Worm (Caenorhabditis elegans) whole organism, early embryonic: ENCODE measurements around the gene H23N18.6.

Source experiments
- F13C5.2 ChIP-seq: sonication (generic microtip); optimal IDR thresholded peaks from 2 replicates; lab custom pipeline; 2017; ENCODE audit warnings: mild to moderate bottlenecking, missing genetic modification characterization, inconsistent platforms, missing compliant biosample characterization
- ama-1 ChIP-seq: fragments of 150-350 bp; optimal IDR thresholded peaks from 2 replicates; lab custom pipeline; 2014
- ceh-36 ChIP-seq: sonication (generic microtip); optimal IDR thresholded peaks from 2 replicates; lab custom pipeline; 2016; ENCODE audit warnings: missing genetic modification characterization, inconsistent platforms, missing compliant biosample characterization
- ets-7 ChIP-seq: sonication (generic microtip); optimal IDR thresholded peaks from 2 replicates; lab custom pipeline; 2016; ENCODE audit warnings: missing genotype, missing genetic modification characterization, missing compliant biosample characterization
- flt-1 ChIP-seq: fragments of 200-800 bp; sonication (Bioruptor generic); IDR thresholded peaks from 2 replicates; pipeline ENCODE4 v1.3.6; 2022; ENCODE audit warnings: missing genetic modification characterization, missing compliant biosample characterization
- hmbx-1 ChIP-seq: sonication (generic microtip); optimal IDR thresholded peaks from 2 replicates; lab custom pipeline; 2016; ENCODE audit warnings: mild to moderate bottlenecking, missing genetic modification characterization, missing compliant biosample characterization
- hmg-4 ChIP-seq: fragments of 200-800 bp; sonication (Bioruptor generic); optimal IDR thresholded peaks from 2 replicates; lab custom pipeline; 2018; ENCODE audit warnings: mild to moderate bottlenecking, missing genetic modification characterization, missing compliant biosample characterization
- hnd-1 ChIP-seq: sonication (generic microtip); optimal IDR thresholded peaks from 2 replicates; lab custom pipeline; 2016; ENCODE audit warnings: missing genetic modification characterization, missing compliant biosample characterization
- pes-1 ChIP-seq: fragments of 200-800 bp; sonication (Bioruptor generic); IDR thresholded peaks from 2 replicates; pipeline ENCODE4 v1.3.6; 2022; ENCODE audit warnings: missing genetic modification reagents, missing genetic modification characterization, missing compliant biosample characterization
- scrt-1 ChIP-seq: fragments of 200-800 bp; sonication (Bioruptor generic); IDR thresholded peaks from 2 replicates; pipeline ENCODE4 v1.3.6; 2022; ENCODE audit warnings: missing genetic modification characterization, missing compliant biosample characterization
- sea-1 ChIP-seq: fragments of 200-800 bp; sonication (Bioruptor generic); conservative IDR thresholded peaks from 2 replicates; pipeline ENCODE4 v1.3.6; 2022; ENCODE audit warnings: missing genetic modification characterization, missing compliant biosample characterization
- tbx-37 ChIP-seq: fragments of 200-800 bp; sonication (Bioruptor generic); conservative IDR thresholded peaks from 2 replicates; pipeline ENCODE4 v1.3.6; 2022; ENCODE audit warnings: missing genetic modification reagents, missing genetic modification characterization, missing compliant biosample characterization
- tra-4 ChIP-seq: sonication (generic microtip); optimal IDR thresholded peaks from 2 replicates; lab custom pipeline; 2017; ENCODE audit warnings: missing genetic modification characterization, missing compliant biosample characterization

DNA sequence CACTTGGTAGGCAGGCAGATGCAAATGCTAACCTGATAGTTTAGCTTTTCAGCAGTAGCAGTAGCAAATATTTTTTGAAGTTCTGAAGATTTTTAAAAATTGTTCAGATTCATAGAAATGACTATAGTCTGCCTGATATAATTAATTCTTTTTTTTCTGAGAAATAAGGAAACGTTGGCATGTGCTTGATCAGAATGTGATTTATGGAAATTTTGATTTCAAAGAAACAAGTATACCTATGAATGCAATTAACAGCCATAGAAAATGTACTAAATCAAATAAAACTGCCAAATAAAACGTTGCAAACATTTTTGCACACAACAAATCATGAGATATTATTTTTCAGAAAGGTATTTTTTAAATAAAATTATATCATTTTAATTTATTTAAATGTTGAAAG lies 44.3 kb downstream of the H23N18.6 start:
- TF ChIP-seq hmbx-1 = no peak
- no peak for TF ChIP-seq ceh-36 (tag; lab: Kevin White, UChicago)
- TF ChIP-seq ama-1 (lab: Kevin White, UChicago) = no peak
- no peak for TF ChIP-seq hmg-4 (GFP tag; lab: Kevin White, UChicago)
- TF ChIP-seq scrt-1 (GFP tag; lab: Robert Waterston, UW) = no peak
- TF ChIP-seq F13C5.2 (tag; lab: Kevin White, UChicago) = no peak
- no peak for TF ChIP-seq sea-1 (GFP tag; lab: Robert Waterston, UW)
- no peak for TF ChIP-seq tbx-37 (GFP tag; lab: Robert Waterston, UW)
- TF ChIP-seq hnd-1 (tag; lab: Kevin White, UChicago) = no peak
- no peak for TF ChIP-seq ets-7 (tag; lab: Kevin White, UChicago)
- no peak for TF ChIP-seq pes-1
- no peak for TF ChIP-seq flt-1 (GFP tag; lab: Robert Waterston, UW)
- TF ChIP-seq tra-4 (tag; lab: Kevin White, UChicago) = no peak
